Fruit fly (Drosophila melanogaster): ENCODE results near the gene CG33986.
A peak's percentile ranks its signal among the peaks of the same experiment; 100 is the strongest.

CG33986 gene

dm6 chr3L:15531423-15532325 is 6.6 kb upstream of the CG33986 start, which contains the start of gene CG43248:
TSS of gene CG43248 (minus strand) at chr3L:15531473.
- TF ChIP-seq Hr96 (GFP tag; optimal IDR thresholded peaks at IDR 0.05) (no peak), cic (GFP tag; optimal IDR thresholded peaks at IDR 0.05) (peak; percentile 85)

DNA sequence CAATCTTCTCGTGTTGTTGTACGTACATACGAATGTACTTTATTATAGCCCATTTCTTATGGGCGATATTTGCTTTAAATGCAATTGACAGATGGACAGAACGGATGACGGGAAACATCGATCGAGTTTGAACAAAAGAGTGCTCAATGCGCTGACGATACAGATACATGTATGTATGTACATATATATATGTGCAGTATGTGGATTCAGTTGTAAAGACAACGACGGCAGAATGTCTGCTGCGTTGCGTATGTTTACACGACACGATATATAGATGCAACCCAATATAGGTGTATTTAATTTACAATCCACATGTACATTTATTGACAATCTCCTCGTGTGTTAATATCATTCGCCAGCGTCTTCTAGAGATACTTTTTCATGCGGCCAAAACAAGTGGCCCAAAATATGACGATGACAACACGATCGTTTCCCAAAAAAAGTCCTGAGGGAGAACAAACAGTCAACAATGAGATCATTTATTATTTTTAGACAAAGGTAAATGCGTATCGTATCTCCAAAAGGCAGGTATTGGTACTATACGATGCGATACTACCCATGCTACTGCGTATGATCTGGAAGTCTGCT is 5.7 kb upstream of the CG33986 start:
- TF ChIP-seq tj (GFP tag; optimal IDR thresholded peaks at IDR 0.05) (peak; percentile 92), CG1620 (GFP tag; optimal IDR thresholded peaks at IDR 0.05) (no peak), CG33017 (tag; optimal IDR thresholded peaks at IDR 0.05) (no peak), kay (GFP tag; ENCODE audit: borderline replicate concordance) (peak; percentile 66)

- no peak for TF ChIP-seq cnc (optimal IDR thresholded peaks at IDR 0.05)
- TF ChIP-seq kay (GFP tag; ENCODE audit: borderline replicate concordance): no peak
- no peak for TF ChIP-seq CG33017 (tag; optimal IDR thresholded peaks at IDR 0.05)
- no peak for TF ChIP-seq toe (GFP tag; optimal IDR thresholded peaks at IDR 0.05)
- no peak for TF ChIP-seq Crg-1 (GFP tag; optimal IDR thresholded peaks at IDR 0.05)
- no peak for TF ChIP-seq Hr96 (GFP tag; optimal IDR thresholded peaks at IDR 0.05)
- TF ChIP-seq CG7101 (tag; optimal IDR thresholded peaks at IDR 0.05): no peak
- no peak for TF ChIP-seq CG5204 (GFP tag; optimal IDR thresholded peaks at IDR 0.05)
- TF ChIP-seq CG14711 (tag; optimal IDR thresholded peaks at IDR 0.05): no peak
- TF ChIP-seq bab1 (GFP tag; optimal IDR thresholded peaks at IDR 0.05): no peak
- no peak for TF ChIP-seq CG11617 (GFP tag; optimal IDR thresholded peaks at IDR 0.05)
- no peak for TF ChIP-seq CG12768 (GFP tag; optimal IDR thresholded peaks at IDR 0.05)
- TF ChIP-seq CG1620 (GFP tag; optimal IDR thresholded peaks at IDR 0.05): no peak
These were observed 5.0 kb upstream of the CG33986 start for dm6 chr3L:15530071-15530470.

- TF ChIP-seq Mnt (GFP tag; optimal IDR thresholded peaks at IDR 0.05): no peak
These were observed 4.1 kb upstream of the CG33986 start, which contains the start of gene obst-H for dm6 chr3L:15529143-15529542. TSS of gene obst-H (minus strand) at chr3L:15529243.

- TF ChIP-seq CG14711 (tag; optimal IDR thresholded peaks at IDR 0.05): no peak
- TF ChIP-seq CG1620 (GFP tag; optimal IDR thresholded peaks at IDR 0.05): no peak
- no peak for TF ChIP-seq Mnt (GFP tag; optimal IDR thresholded peaks at IDR 0.05)
- no peak for TF ChIP-seq cnc (optimal IDR thresholded peaks at IDR 0.05)
- no peak for TF ChIP-seq tj (GFP tag; optimal IDR thresholded peaks at IDR 0.05)
- no peak for TF ChIP-seq CG7045 (GFP tag; optimal IDR thresholded peaks at IDR 0.05)
- TF ChIP-seq ovo (GFP tag; optimal IDR thresholded peaks at IDR 0.05): no peak
These were observed 3.0 kb upstream of the CG33986 start, which contains the start of gene CG42728 for dm6 chr3L:15528096-15528495. TSS of gene CG42728 (minus strand) at chr3L:15528196.

- TF ChIP-seq cic (GFP tag; optimal IDR thresholded peaks at IDR 0.05) (no peak), CG33017 (tag; optimal IDR thresholded peaks at IDR 0.05) (no peak), pad (GFP tag; optimal IDR thresholded peaks at IDR 0.05) (no peak), CG7045 (GFP tag; optimal IDR thresholded peaks at IDR 0.05) (no peak), Clk (GFP tag; optimal IDR thresholded peaks at IDR 0.05) (no peak), CG7101 (tag; optimal IDR thresholded peaks at IDR 0.05) (no peak), Mnt (GFP tag; optimal IDR thresholded peaks at IDR 0.05) (no peak)
These were observed 2.4 kb upstream of the CG33986 start, which contains the start of gene CG42729 for dm6 chr3L:15527416-15527815. TSS of gene CG42729 (minus strand) at chr3L:15527516.

DNA sequence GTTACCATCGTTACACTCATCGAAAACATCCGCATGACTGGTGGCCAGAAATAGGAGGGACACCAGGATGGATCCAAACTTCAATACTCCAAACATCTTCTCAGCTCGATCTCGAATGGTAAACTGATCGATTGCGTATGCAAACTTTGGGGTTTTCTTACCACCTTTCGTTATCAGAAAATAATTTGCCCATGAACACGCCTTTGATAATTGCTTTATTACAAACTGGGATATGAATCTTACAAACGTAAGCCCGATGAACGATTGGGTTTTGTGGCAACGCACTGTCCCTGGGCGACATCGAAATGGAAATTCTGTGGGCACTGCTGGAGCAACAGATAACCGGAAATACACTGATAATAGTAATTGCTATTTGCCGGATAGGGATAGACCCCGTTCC is 1.7 kb upstream of the CG33986 start, which contains the start of gene CG33985:
Gene CG33985, minus strand, starts transcription at position 101 of the 400 bp plus-strand sequence.
- TF ChIP-seq tj (GFP tag; optimal IDR thresholded peaks at IDR 0.05) (no peak), Hr96 (GFP tag; optimal IDR thresholded peaks at IDR 0.05) (no peak), CG1620 (GFP tag; optimal IDR thresholded peaks at IDR 0.05) (no peak), Crg-1 (GFP tag; optimal IDR thresholded peaks at IDR 0.05) (no peak), cic (GFP tag; optimal IDR thresholded peaks at IDR 0.05) (no peak), CG7045 (GFP tag; optimal IDR thresholded peaks at IDR 0.05) (no peak), cnc (optimal IDR thresholded peaks at IDR 0.05) (no peak), CG12768 (GFP tag; optimal IDR thresholded peaks at IDR 0.05) (no peak), CG5204 (GFP tag; optimal IDR thresholded peaks at IDR 0.05) (no peak), kay (GFP tag; ENCODE audit: borderline replicate concordance) (no peak)

Data from whole organism, adult.